Fruit fly (Drosophila melanogaster) whole organism, embryonic: ENCODE data around the gene CG42833.

Experiments
- ATbp ChIP-seq: fragments of 200-800 bp; sonication (Bioruptor generic); optimal IDR thresholded peaks from 2 replicates; lab custom pipeline; 2017; ENCODE audit warnings: missing biosample characterization, mild to moderate bottlenecking, missing genetic modification characterization, missing genetic modification reagents
- Adf1 ChIP-seq: fragments of 200-800 bp; sonication (Bioruptor generic); IDR thresholded peaks from 2 replicates; pipeline ENCODE4 v1.3.6; 2022; ENCODE audit warnings: missing biosample characterization, missing genetic modification characterization
- Atf3 ChIP-seq: fragments of 200-800 bp; sonication (Bioruptor generic); optimal IDR thresholded peaks from 3 replicates; lab custom pipeline; 2016; ENCODE audit warnings: missing biosample characterization, missing genetic modification characterization
- Awh ChIP-seq: fragments of 200-800 bp; sonication (Bioruptor generic); IDR thresholded peaks from 2 replicates; pipeline ENCODE4, ENCODE4 v1.3.6; 2022; ENCODE audit warnings: missing biosample characterization, missing genetic modification characterization
- Bteb2 ChIP-seq: fragments of 200-800 bp; sonication (Bioruptor generic); optimal IDR thresholded peaks from 2 replicates; lab custom pipeline; 2016; ENCODE audit warnings: missing biosample characterization, missing genetic modification characterization
- CG10431 ChIP-seq: fragments of 200-800 bp; sonication (Bioruptor generic); optimal IDR thresholded peaks from 3 replicates; lab custom pipeline; 2018; ENCODE audit warnings: missing biosample characterization, mild to moderate bottlenecking, missing genetic modification characterization
- CG11456 ChIP-seq: fragments of 200-800 bp; sonication (Bioruptor generic); IDR thresholded peaks from 3 replicates; pipeline ENCODE4 v1.3.6; 2022; ENCODE audit warnings: missing biosample characterization, missing genetic modification characterization
- CG17328 ChIP-seq: fragments of 200-800 bp; sonication (Bioruptor generic); IDR thresholded peaks from 2 replicates; pipeline ENCODE4 v1.3.6; 2022; ENCODE audit warnings: missing biosample characterization, missing genetic modification characterization
- CG17361 ChIP-seq: fragments of 200-800 bp; sonication (Bioruptor generic); IDR thresholded peaks from 3 replicates; pipeline ENCODE4 v1.3.6; 2022; ENCODE audit warnings: missing biosample characterization, missing genetic modification characterization
- CG17612 ChIP-seq: fragments of 200-800 bp; sonication (Bioruptor generic); IDR thresholded peaks from 2 replicates; pipeline ENCODE4 v1.3.6; 2022; ENCODE audit warnings: missing biosample characterization, missing genetic modification characterization
- CG17802 ChIP-seq: fragments of 200-800 bp; sonication (Bioruptor generic); optimal IDR thresholded peaks from 2 replicates; lab custom pipeline; 2018; ENCODE audit warnings: missing biosample characterization, mild to moderate bottlenecking, missing genetic modification characterization, moderate library complexity
- CG18011 ChIP-seq: fragments of 200-800 bp; sonication (Bioruptor generic); optimal IDR thresholded peaks from 2 replicates; lab custom pipeline; 2017; ENCODE audit warnings: missing biosample characterization, missing genetic modification characterization, mild to moderate bottlenecking, moderate library complexity, missing genotype
- CG2129 ChIP-seq: fragments of 200-800 bp; sonication (Bioruptor generic); IDR thresholded peaks from 2 replicates; pipeline ENCODE4 v1.3.6; 2022; ENCODE audit warnings: missing biosample characterization, missing genetic modification characterization; ENCODE audit not compliant: partially characterized antibody
- CG2712 ChIP-seq: fragments of 200-800 bp; optimal IDR thresholded peaks from 3 replicates; lab custom pipeline; 2019; ENCODE audit warnings: missing biosample characterization, mild to moderate bottlenecking, missing genetic modification characterization, moderate library complexity
- CG33557 ChIP-seq: fragments of 200-800 bp; sonication (Bioruptor generic); optimal IDR thresholded peaks from 2 replicates; lab custom pipeline; 2019; ENCODE audit warnings: missing biosample characterization, mild to moderate bottlenecking, missing genetic modification characterization, moderate library complexity
- CG3847 ChIP-seq: fragments of 200-800 bp; sonication (Bioruptor generic); IDR thresholded peaks from 2 replicates; pipeline ENCODE4 v1.3.6; 2022; ENCODE audit warnings: missing biosample characterization, missing genetic modification characterization
- CG5953 ChIP-seq: fragments of 200-800 bp; sonication (Bioruptor generic); IDR thresholded peaks from 2 replicates; pipeline ENCODE4 v1.3.6; 2022; ENCODE audit warnings: missing biosample characterization, missing genetic modification characterization
- CG6654 ChIP-seq: fragments of 200-800 bp; sonication (Bioruptor generic); optimal IDR thresholded peaks from 2 replicates; lab custom pipeline; 2017; ENCODE audit warnings: missing biosample characterization, mild to moderate bottlenecking, missing genetic modification characterization
- CG6765 ChIP-seq: fragments of 200-800 bp; sonication (Bioruptor generic); optimal IDR thresholded peaks from 3 replicates; lab custom pipeline; 2017; ENCODE audit warnings: missing biosample characterization, mild to moderate bottlenecking, missing genetic modification characterization
- CG6813 ChIP-seq: fragments of 200-800 bp; sonication (Bioruptor generic); optimal IDR thresholded peaks from 2 replicates; lab custom pipeline; 2017; ENCODE audit warnings: missing biosample characterization, missing genetic modification characterization, mild to moderate bottlenecking, moderate library complexity, missing genetic modification reagents
- CG8281 ChIP-seq: fragments of 200-800 bp; sonication (Bioruptor generic); optimal IDR thresholded peaks from 2 replicates; lab custom pipeline; 2018; ENCODE audit warnings: missing biosample characterization, mild to moderate bottlenecking, missing genetic modification characterization, moderate library complexity
- D19B ChIP-seq: fragments of 200-800 bp; sonication (Bioruptor generic); optimal IDR thresholded peaks from 2 replicates; lab custom pipeline; 2017; ENCODE audit warnings: missing biosample characterization, mild to moderate bottlenecking, missing genetic modification characterization
- Dek ChIP-seq: fragments of 200-800 bp; sonication (Bioruptor generic); optimal IDR thresholded peaks from 3 replicates; lab custom pipeline; 2019; ENCODE audit warnings: missing biosample characterization, mild to moderate bottlenecking, missing genetic modification characterization, moderate library complexity
- Doc3 ChIP-seq: fragments of 200-800 bp; sonication (Bioruptor generic); IDR thresholded peaks from 3 replicates; pipeline ENCODE4 v1.3.6; 2022; ENCODE audit warnings: missing biosample characterization, missing genetic modification characterization; ENCODE audit not compliant: partially characterized antibody
- HHEX ChIP-seq: fragments of 200-800 bp; sonication (Bioruptor generic); optimal IDR thresholded peaks from 3 replicates; lab custom pipeline; 2017; ENCODE audit warnings: missing biosample characterization, mild to moderate bottlenecking, missing genetic modification characterization, missing genetic modification reagents
- HLH54F ChIP-seq: fragments of 200-800 bp; sonication (Bioruptor generic); optimal IDR thresholded peaks from 3 replicates; lab custom pipeline; 2016; ENCODE audit warnings: missing biosample characterization, missing genetic modification characterization
- MTF-1 ChIP-seq: fragments of 200-800 bp; sonication (Bioruptor generic); optimal IDR thresholded peaks from 2 replicates; lab custom pipeline; 2018; ENCODE audit warnings: missing biosample characterization, mild to moderate bottlenecking, missing genetic modification characterization, borderline replicate concordance
- Max ChIP-seq: fragments of 200-800 bp; sonication (Bioruptor generic); optimal IDR thresholded peaks from 2 replicates; lab custom pipeline; 2016; ENCODE audit warnings: missing biosample characterization, mild to moderate bottlenecking, missing genetic modification characterization
- Oli ChIP-seq: fragments of 200-800 bp; sonication (Bioruptor generic); optimal IDR thresholded peaks from 2 replicates; lab custom pipeline; 2018; ENCODE audit warnings: missing biosample characterization, mild to moderate bottlenecking, missing genetic modification characterization, moderate library complexity
- TFAM ChIP-seq: fragments of 200-800 bp; sonication (Bioruptor generic); optimal IDR thresholded peaks from 2 replicates; lab custom pipeline; 2017; ENCODE audit warnings: missing biosample characterization, missing genetic modification characterization, inconsistent platforms
- Trl ChIP-seq, 3 experiments: fragments of >200 bp in 2 of 3; fragments of 200-800 bp in 1 of 3; sonication (Bioruptor generic) in 1 of 3; optimal IDR thresholded peaks; 2 replicates in 1 of 3; 3 replicates in 2 of 3; lab custom pipeline; 2016 to 2017; ENCODE audit warnings: missing biosample characterization in 1 of 3, missing genetic modification characterization in 1 of 3
- Xrp1 ChIP-seq: fragments of 200-800 bp; sonication (Bioruptor generic); IDR thresholded peaks from 2 replicates; pipeline ENCODE4 v1.3.6; 2022; ENCODE audit warnings: missing biosample characterization, missing genetic modification characterization
- YL-1 ChIP-seq: fragments of 200-800 bp; sonication (Bioruptor generic); optimal IDR thresholded peaks from 3 replicates; lab custom pipeline; 2017; ENCODE audit warnings: missing biosample characterization, mild to moderate bottlenecking, missing genetic modification characterization
- danr ChIP-seq: fragments of 200-800 bp; sonication (Bioruptor generic); IDR thresholded peaks from 2 replicates; pipeline ENCODE4 v1.3.6; 2022; ENCODE audit warnings: missing biosample characterization, missing genetic modification characterization
- gsb-n ChIP-seq: fragments of 200-800 bp; sonication (Bioruptor generic); optimal IDR thresholded peaks from 3 replicates; lab custom pipeline; 2018; ENCODE audit warnings: missing biosample characterization, mild to moderate bottlenecking, missing genetic modification characterization
- hbn ChIP-seq: fragments of 200-800 bp; sonication (Bioruptor generic); IDR thresholded peaks from 2 replicates; pipeline ENCODE4 v1.3.6; 2022; ENCODE audit warnings: missing biosample characterization, missing genetic modification characterization; ENCODE audit not compliant: partially characterized antibody
- klu ChIP-seq: fragments of 200-800 bp; sonication (Bioruptor generic); IDR thresholded peaks from 2 replicates; pipeline ENCODE4 v1.3.6; 2022; ENCODE audit warnings: missing biosample characterization, missing genetic modification characterization
- lmd ChIP-seq: fragments of 200-800 bp; sonication (Bioruptor generic); IDR thresholded peaks from 2 replicates; pipeline ENCODE4 v1.3.6; 2022; ENCODE audit warnings: missing biosample characterization, missing genetic modification characterization
- psq ChIP-seq: fragments of 200-800 bp; sonication (Bioruptor generic); optimal IDR thresholded peaks from 2 replicates; lab custom pipeline; 2017; ENCODE audit warnings: missing biosample characterization, missing genetic modification characterization
- pzg ChIP-seq: fragments of 200-800 bp; sonication (Bioruptor generic); optimal IDR thresholded peaks from 3 replicates; lab custom pipeline; 2018; ENCODE audit warnings: missing biosample characterization, mild to moderate bottlenecking, missing genetic modification characterization, moderate library complexity
- ranshi ChIP-seq: fragments of 200-800 bp; sonication (Bioruptor generic); IDR thresholded peaks from 2 replicates; pipeline ENCODE4 v1.3.6; 2022; ENCODE audit warnings: missing biosample characterization, missing genetic modification characterization
- row ChIP-seq: fragments of 200-800 bp; sonication (Bioruptor generic); IDR thresholded peaks from 3 replicates; pipeline ENCODE4 v1.3.6; 2022; ENCODE audit warnings: missing biosample characterization, missing genetic modification characterization
- so ChIP-seq: fragments of 200-800 bp; sonication (Bioruptor generic); IDR thresholded peaks from 3 replicates; pipeline ENCODE4 v1.3.6; 2022; ENCODE audit warnings: missing biosample characterization, missing genetic modification characterization
- sqz ChIP-seq: fragments of 200-800 bp; sonication (Bioruptor generic); optimal IDR thresholded peaks from 3 replicates; lab custom pipeline; 2018; ENCODE audit warnings: missing biosample characterization, mild to moderate bottlenecking, missing genetic modification characterization
- tap ChIP-seq: fragments of 200-800 bp; optimal IDR thresholded peaks from 3 replicates; lab custom pipeline; 2019; ENCODE audit warnings: missing biosample characterization, mild to moderate bottlenecking, missing genetic modification characterization, moderate library complexity
- trem ChIP-seq: fragments of 200-800 bp; optimal IDR thresholded peaks from 3 replicates; lab custom pipeline; 2019; ENCODE audit warnings: missing biosample characterization, mild to moderate bottlenecking, missing genetic modification characterization, moderate library complexity
- unpg ChIP-seq: fragments of 200-800 bp; sonication (Bioruptor generic); optimal IDR thresholded peaks from 3 replicates; lab custom pipeline; 2018; ENCODE audit warnings: missing biosample characterization, mild to moderate bottlenecking, missing genetic modification characterization, moderate library complexity
- zfh2 ChIP-seq: fragments of 200-800 bp; sonication (Bioruptor generic); optimal IDR thresholded peaks from 2 replicates; lab custom pipeline; 2016; ENCODE audit warnings: missing biosample characterization, missing genetic modification characterization

CG42833 gene

dm6 chr3L:20183345-20184088, 16.4 kb upstream of the CG42833 start (continued):
- TF ChIP-seq CG6654 (GFP tag; lab: Kevin White, UChicago) = no peak
- peak; percentile 9 for TF ChIP-seq Max
- TF ChIP-seq ATbp (GFP tag; lab: Kevin White, UChicago) = peak; percentile 39
- TF ChIP-seq CG17802 (tag; lab: Kevin White, UChicago) = peak; percentile 36
- TF ChIP-seq CG17361 (GFP tag; lab: Robert Waterston, UW) = peak; percentile 61; the same call in 2 of the 3 replicates
- no peak for TF ChIP-seq YL-1 (GFP tag; lab: Kevin White, UChicago)
- no peak for TF ChIP-seq Trl (optimal IDR thresholded peaks at IDR 0.05; lab: Kevin White, UChicago)
- TF ChIP-seq Trl (GFP tag; optimal IDR thresholded peaks at IDR 0.05; lab: Kevin White, UChicago) = no peak
- no peak for TF ChIP-seq trem (tag; lab: Kevin White, UChicago)
- TF ChIP-seq row (GFP tag; lab: Robert Waterston, UW) = peak; percentile 71
- TF ChIP-seq CG10431 (GFP tag; lab: Kevin White, UChicago) = no peak
- TF ChIP-seq unpg = peak; percentile 53
- no peak for TF ChIP-seq psq (GFP tag; lab: Kevin White, UChicago)
- no peak for TF ChIP-seq CG5953 (GFP tag; lab: Robert Waterston, UW)
- TF ChIP-seq Dek (tag; lab: Kevin White, UChicago) = peak; percentile 28
- TF ChIP-seq HLH54F (GFP tag; lab: Kevin White, UChicago) = peak; percentile 28
- 0 out of 2 replicates have a peak, but pooled peaks have one; percentile 12 for TF ChIP-seq Adf1 (GFP tag; lab: Robert Waterston, UW)
- TF ChIP-seq Doc3 (GFP tag; lab: Robert Waterston, UW) = no peak
- peak; percentile 33 for TF ChIP-seq zfh2 (GFP tag; lab: Kevin White, UChicago)
- TF ChIP-seq CG11456 (GFP tag; lab: Robert Waterston, UW) = peak; percentile 27; the same call in 1 of the 3 replicates
- TF ChIP-seq lmd (GFP tag; lab: Robert Waterston, UW) = peak; percentile 41; the same call in 1 of the 2 replicates
- 0 out of 3 replicates have a peak, but pooled peaks have one; percentile 18 for TF ChIP-seq so (GFP tag; lab: Robert Waterston, UW)
- no peak for TF ChIP-seq Atf3
- no peak for TF ChIP-seq CG2129 (GFP tag; lab: Robert Waterston, UW)
- TF ChIP-seq Oli (tag; lab: Kevin White, UChicago) = peak; percentile 48
- no peak for TF ChIP-seq pzg (GFP tag; lab: Kevin White, UChicago)
- TF ChIP-seq CG3847 (GFP tag; lab: Robert Waterston, UW) = 0 out of 2 replicates have a peak, but pooled peaks have one; percentile 8
- no peak for TF ChIP-seq CG17612 (GFP tag; lab: Robert Waterston, UW)
- peak; percentile 35; the same call in 1 of the 2 replicates for TF ChIP-seq ranshi (GFP tag; lab: Robert Waterston, UW)
- no peak for TF ChIP-seq D19B
- peak; percentile 32 for TF ChIP-seq CG6813 (GFP tag; lab: Kevin White, UChicago)
- TF ChIP-seq Xrp1 (GFP tag; lab: Robert Waterston, UW) = peak; percentile 45; the same call in 1 of the 2 replicates
- TF ChIP-seq danr (GFP tag; lab: Robert Waterston, UW) = no peak
- TF ChIP-seq CG8281 (tag; lab: Kevin White, UChicago) = peak; percentile 7
- no peak for TF ChIP-seq CG33557 (GFP tag; lab: Kevin White, UChicago)
- TF ChIP-seq CG18011 = no peak
- no peak for TF ChIP-seq hbn (GFP tag; lab: Robert Waterston, UW)
- TF ChIP-seq HHEX (GFP tag; lab: Kevin White, UChicago) = peak; percentile 48
- TF ChIP-seq TFAM (GFP tag; lab: Kevin White, UChicago) = no peak
- no peak for TF ChIP-seq klu (GFP tag; lab: Robert Waterston, UW)
- no peak for TF ChIP-seq MTF-1 (GFP tag; lab: Kevin White, UChicago)
- no peak for TF ChIP-seq CG6765 (GFP tag; lab: Kevin White, UChicago)
- no peak for TF ChIP-seq sqz (GFP tag; lab: Kevin White, UChicago)
- peak; percentile 7 for TF ChIP-seq tap (tag; lab: Kevin White, UChicago)
- TF ChIP-seq Awh (GFP tag; lab: Robert Waterston, UW) = no peak
- TF ChIP-seq CG2712 = peak; percentile 72
- TF ChIP-seq gsb-n (tag; lab: Kevin White, UChicago) = no peak
- 0 out of 2 replicates have a peak, but pooled peaks have one; percentile 19 for TF ChIP-seq CG17328 (GFP tag; lab: Robert Waterston, UW)
- no peak for TF ChIP-seq Bteb2 (GFP tag; lab: Kevin White, UChicago)
